Worm (Caenorhabditis elegans) whole organism, late embryonic: Measurements from ENCODE around the gene sfxn-2.

Source experiments
- C38D4.7 ChIP-seq: fragments of 200-800 bp; sonication (Bioruptor generic); optimal IDR thresholded peaks from 2 replicates; lab custom pipeline; 2018; ENCODE audit warnings: mild to moderate bottlenecking, missing genetic modification characterization, moderate library complexity, missing compliant biosample characterization
- F13H6.1 ChIP-seq: sonication (generic microtip); optimal IDR thresholded peaks from 2 replicates; lab custom pipeline; 2016; ENCODE audit warnings: missing genetic modification characterization, missing compliant biosample characterization
- K02D7.2 ChIP-seq: sonication (generic microtip); optimal IDR thresholded peaks from 2 replicates; lab custom pipeline; 2017; ENCODE audit warnings: mild to moderate bottlenecking, missing genetic modification characterization, missing compliant biosample characterization
- K09A11.1 ChIP-seq: sonication (generic microtip); optimal IDR thresholded peaks from 2 replicates; lab custom pipeline; 2017; ENCODE audit warnings: antibody characterized with exemption, mild to moderate bottlenecking, missing genetic modification characterization, missing compliant biosample characterization; ENCODE audit not compliant: insufficient read depth
- Y22D7AL.16 ChIP-seq: sonication (generic microtip); optimal IDR thresholded peaks from 2 replicates; lab custom pipeline; 2016; ENCODE audit warnings: missing genetic modification characterization, missing compliant biosample characterization
- ceh-14 ChIP-seq: sonication (generic microtip); optimal IDR thresholded peaks from 2 replicates; lab custom pipeline; 2016; ENCODE audit warnings: missing genotype, missing genetic modification characterization, missing compliant biosample characterization
- ceh-2 ChIP-seq: sonication (generic microtip); optimal IDR thresholded peaks from 2 replicates; lab custom pipeline; 2016; ENCODE audit warnings: missing genotype, missing genetic modification characterization, missing compliant biosample characterization
- ceh-22 ChIP-seq: sonication (generic microtip); optimal IDR thresholded peaks from 2 replicates; lab custom pipeline; 2017; ENCODE audit warnings: missing biosample characterization, missing genetic modification characterization
- ceh-24 ChIP-seq: sonication (generic microtip); optimal IDR thresholded peaks from 2 replicates; lab custom pipeline; 2016; ENCODE audit warnings: mild to moderate bottlenecking, missing genetic modification characterization, missing compliant biosample characterization
- ceh-30 ChIP-seq: fragments of 150-350 bp; optimal IDR thresholded peaks from 2 replicates; lab custom pipeline; 2014; ENCODE audit warnings: missing biosample characterization, missing genetic modification characterization
- ceh-31 ChIP-seq: sonication (generic microtip); optimal IDR thresholded peaks from 2 replicates; lab custom pipeline; 2016; ENCODE audit warnings: missing genetic modification characterization, missing compliant biosample characterization
- ceh-34 ChIP-seq: sonication (generic microtip); optimal IDR thresholded peaks from 2 replicates; lab custom pipeline; 2016; ENCODE audit warnings: mild to moderate bottlenecking, missing genetic modification characterization, missing compliant biosample characterization
- ceh-45 ChIP-seq: fragments of 200-800 bp; sonication (Bioruptor generic); IDR thresholded peaks from 2 replicates; pipeline ENCODE4 v1.3.6; 2022; ENCODE audit warnings: missing genetic modification reagents, missing genetic modification characterization, missing compliant biosample characterization
- ceh-48 ChIP-seq: sonication (generic microtip); optimal IDR thresholded peaks from 2 replicates; lab custom pipeline; 2016; ENCODE audit warnings: missing genetic modification characterization, inconsistent platforms, missing compliant biosample characterization
- ceh-6 ChIP-seq: fragments of 200-800 bp; sonication (Bioruptor generic); optimal IDR thresholded peaks from 2 replicates; lab custom pipeline; 2018; ENCODE audit warnings: mild to moderate bottlenecking, missing genetic modification characterization, missing compliant biosample characterization
- ceh-9 ChIP-seq: sonication (generic microtip); optimal IDR thresholded peaks from 2 replicates; lab custom pipeline; 2016; ENCODE audit warnings: mild to moderate bottlenecking, missing genetic modification characterization, inconsistent platforms, missing compliant biosample characterization
- che-1 ChIP-seq: sonication (generic microtip); optimal IDR thresholded peaks from 2 replicates; lab custom pipeline; 2016; ENCODE audit warnings: mild to moderate bottlenecking, missing genetic modification characterization, missing compliant biosample characterization
- dmd-4 ChIP-seq: sonication (generic microtip); optimal IDR thresholded peaks from 2 replicates; lab custom pipeline; 2016; ENCODE audit warnings: borderline replicate concordance, missing genetic modification characterization, missing compliant biosample characterization
- elt-2 ChIP-seq: sonication (generic microtip); optimal IDR thresholded peaks from 2 replicates; lab custom pipeline; 2016; ENCODE audit warnings: missing genetic modification reagents, missing genetic modification characterization, missing compliant biosample characterization
- elt-4 ChIP-seq: sonication (generic microtip); optimal IDR thresholded peaks from 2 replicates; lab custom pipeline; 2016; ENCODE audit warnings: missing genetic modification characterization, missing compliant biosample characterization
- eyg-1 ChIP-seq: sonication (generic microtip); optimal IDR thresholded peaks from 2 replicates; lab custom pipeline; 2016; ENCODE audit warnings: missing genotype, missing genetic modification characterization, missing compliant biosample characterization
- fax-1 ChIP-seq: sonication (generic microtip); optimal IDR thresholded peaks from 2 replicates; lab custom pipeline; 2016; ENCODE audit warnings: missing genotype, missing genetic modification characterization, missing compliant biosample characterization
- fkh-10 ChIP-seq: fragments of 150-350 bp; optimal IDR thresholded peaks from 2 replicates; lab custom pipeline; 2014; ENCODE audit warnings: missing biosample characterization, missing genetic modification reagents, missing genetic modification characterization
- gmeb-2 ChIP-seq: sonication (generic microtip); optimal IDR thresholded peaks from 2 replicates; lab custom pipeline; 2016; ENCODE audit warnings: missing genetic modification characterization, inconsistent platforms, missing compliant biosample characterization
- hlh-13 ChIP-seq: fragments of 200-800 bp; sonication (Bioruptor generic); optimal IDR thresholded peaks from 2 replicates; lab custom pipeline; 2018; ENCODE audit warnings: mild to moderate bottlenecking, missing genetic modification characterization, missing compliant biosample characterization
- hlh-30 ChIP-seq: sonication (generic microtip); optimal IDR thresholded peaks from 2 replicates; lab custom pipeline; 2017; ENCODE audit warnings: antibody characterized with exemption, missing genetic modification characterization, missing compliant biosample characterization; ENCODE audit not compliant: insufficient read depth
- hlh-6 ChIP-seq: sonication (generic microtip); optimal IDR thresholded peaks from 2 replicates; lab custom pipeline; 2016; ENCODE audit warnings: missing genotype, missing genetic modification characterization, missing compliant biosample characterization
- lin-11 ChIP-seq: fragments of 200-800 bp; sonication (Bioruptor generic); optimal IDR thresholded peaks from 2 replicates; lab custom pipeline; 2018; ENCODE audit warnings: mild to moderate bottlenecking, missing genetic modification characterization, missing compliant biosample characterization
- mec-3 ChIP-seq: sonication (generic microtip); optimal IDR thresholded peaks from 2 replicates; lab custom pipeline; 2016; ENCODE audit warnings: borderline replicate concordance, missing genetic modification characterization, missing compliant biosample characterization
- npax-4 ChIP-seq: sonication (generic microtip); optimal IDR thresholded peaks from 2 replicates; lab custom pipeline; 2016; ENCODE audit warnings: missing genetic modification characterization, missing compliant biosample characterization
- odd-2 ChIP-seq: sonication (generic microtip); optimal IDR thresholded peaks from 2 replicates; lab custom pipeline; 2017; ENCODE audit warnings: antibody characterized with exemption, mild to moderate bottlenecking, missing genetic modification characterization, missing compliant biosample characterization
- pat-9 ChIP-seq: fragments of 200-800 bp; sonication (Bioruptor generic); optimal IDR thresholded peaks from 2 replicates; lab custom pipeline; 2018; ENCODE audit warnings: mild to moderate bottlenecking, missing genetic modification characterization, moderate library complexity, missing compliant biosample characterization
- pax-1 ChIP-seq: fragments of 150-350 bp; optimal IDR thresholded peaks from 2 replicates; lab custom pipeline; 2014; ENCODE audit warnings: missing biosample characterization, missing genetic modification characterization
- pha-2 ChIP-seq: sonication (generic microtip); optimal IDR thresholded peaks from 2 replicates; lab custom pipeline; 2017; ENCODE audit warnings: mild to moderate bottlenecking, missing genetic modification characterization, missing compliant biosample characterization
- ref-2 ChIP-seq: sonication (generic microtip); optimal IDR thresholded peaks from 2 replicates; lab custom pipeline; 2016; ENCODE audit warnings: missing genetic modification characterization, missing compliant biosample characterization
- rnt-1 ChIP-seq: sonication (generic microtip); optimal IDR thresholded peaks from 2 replicates; lab custom pipeline; 2016; ENCODE audit warnings: missing genetic modification characterization, missing compliant biosample characterization
- sdc-2 ChIP-seq: sonication (generic microtip); optimal IDR thresholded peaks from 2 replicates; lab custom pipeline; 2016; ENCODE audit warnings: missing genotype, missing genetic modification characterization, missing compliant biosample characterization
- sox-2 ChIP-seq: fragments of 200-800 bp; sonication (Bioruptor generic); IDR thresholded peaks from 2 replicates; pipeline ENCODE4 v1.3.6; 2022; ENCODE audit warnings: missing genetic modification reagents, missing genetic modification characterization, missing compliant biosample characterization
- syd-9 ChIP-seq: sonication (generic microtip); optimal IDR thresholded peaks from 2 replicates; lab custom pipeline; 2016; ENCODE audit warnings: mild to moderate bottlenecking, missing genetic modification characterization, moderate library complexity, missing compliant biosample characterization
- tbx-2 ChIP-seq: sonication (generic microtip); optimal IDR thresholded peaks from 2 replicates; lab custom pipeline; 2016; ENCODE audit warnings: missing genetic modification characterization, missing compliant biosample characterization
- tbx-7 ChIP-seq: sonication (generic microtip); optimal IDR thresholded peaks from 2 replicates; lab custom pipeline; 2016; ENCODE audit warnings: missing genotype, missing genetic modification characterization, missing compliant biosample characterization
- unc-42 ChIP-seq: sonication (generic microtip); optimal IDR thresholded peaks from 2 replicates; lab custom pipeline; 2016; ENCODE audit warnings: missing genotype, missing genetic modification characterization, missing compliant biosample characterization
- unc-86 ChIP-seq: sonication (generic microtip); optimal IDR thresholded peaks from 2 replicates; lab custom pipeline; 2016; ENCODE audit warnings: missing genetic modification characterization, missing compliant biosample characterization
- zip-5 ChIP-seq: sonication (generic microtip); optimal IDR thresholded peaks from 2 replicates; lab custom pipeline; 2016; ENCODE audit warnings: missing genetic modification characterization, missing compliant biosample characterization

Gene sfxn-2

ce11 chrX:7944999-7945398 lies 13.1 kb downstream of the sfxn-2 start, which contains the start of gene tnt-3:
Gene tnt-3, minus strand, starts transcription at chrX:7945099.
- TF ChIP-seq pha-2 (tag; lab: Kevin White, UChicago) = no peak
- TF ChIP-seq hlh-30 (tag; lab: Kevin White, UChicago) = no peak
- no peak for TF ChIP-seq unc-86 (tag; lab: Kevin White, UChicago)
- no peak for TF ChIP-seq tbx-2 (tag; lab: Kevin White, UChicago)
- TF ChIP-seq, all 69 proteins: peak for 0

ce11 chrX:7942675-7943074 lies 15.4 kb downstream of the sfxn-2 start:
- TF ChIP-seq hlh-13 (GFP tag; lab: Kevin White, UChicago) (no peak), ceh-48 (no peak), ceh-45 (GFP tag; lab: Robert Waterston, UW) (no peak), sox-2 (no peak), ceh-30 (tag; lab: Kevin White, UChicago) (no peak), ref-2 (tag; lab: Kevin White, UChicago) (no peak), K09A11.1 (tag; lab: Kevin White, UChicago) (no peak), dmd-4 (tag; lab: Kevin White, UChicago) (no peak), hlh-6 (tag; lab: Kevin White, UChicago) (no peak), ceh-34 (no peak), tbx-2 (tag; lab: Kevin White, UChicago) (no peak), syd-9 (tag; lab: Kevin White, UChicago) (no peak), eyg-1 (tag; lab: Kevin White, UChicago) (no peak), tbx-7 (tag; lab: Kevin White, UChicago) (no peak), pax-1 (no peak), ceh-6 (no peak), zip-5 (no peak), ceh-24 (tag; lab: Kevin White, UChicago) (no peak), F13H6.1 (tag; lab: Kevin White, UChicago) (no peak), gmeb-2 (tag; lab: Kevin White, UChicago) (no peak)
- TF ChIP-seq, all 69 proteins: peak for 0

ce11 chrX:7932453-7932852 lies 25.6 kb downstream of the sfxn-2 start:
- no peak for TF ChIP-seq eyg-1 (tag; lab: Kevin White, UChicago)
- TF ChIP-seq che-1 (tag; lab: Kevin White, UChicago) = no peak
- no peak for TF ChIP-seq unc-42 (tag; lab: Kevin White, UChicago)
- TF ChIP-seq rnt-1 (tag; lab: Kevin White, UChicago) = no peak
- no peak for TF ChIP-seq fkh-10 (GFP tag; lab: Kevin White, UChicago)
- TF ChIP-seq zip-5 = no peak
- TF ChIP-seq lin-11 = no peak
- TF ChIP-seq pax-1 = no peak
- TF ChIP-seq elt-4 (tag; lab: Kevin White, UChicago) = no peak
- no peak for TF ChIP-seq syd-9 (tag; lab: Kevin White, UChicago)
- TF ChIP-seq sdc-2 = no peak
- TF ChIP-seq ceh-31 (tag; lab: Kevin White, UChicago) = no peak
- TF ChIP-seq odd-2 (tag; lab: Kevin White, UChicago) = no peak
- no peak for TF ChIP-seq npax-4 (tag; lab: Kevin White, UChicago)
- no peak for TF ChIP-seq ceh-9 (tag; lab: Kevin White, UChicago)

- TF ChIP-seq ceh-14 (tag; lab: Kevin White, UChicago) = no peak
- no peak for TF ChIP-seq syd-9 (tag; lab: Kevin White, UChicago)
- TF ChIP-seq odd-2 (tag; lab: Kevin White, UChicago) = no peak
- TF ChIP-seq pat-9 (tag; lab: Kevin White, UChicago) = no peak
- no peak for TF ChIP-seq pax-1
- no peak for TF ChIP-seq mec-3 (tag; lab: Kevin White, UChicago)
- no peak for TF ChIP-seq ceh-24 (tag; lab: Kevin White, UChicago)
- no peak for TF ChIP-seq elt-2
- TF ChIP-seq npax-4 (tag; lab: Kevin White, UChicago) = no peak
- no peak for TF ChIP-seq F13H6.1 (tag; lab: Kevin White, UChicago)
- no peak for TF ChIP-seq fax-1 (tag; lab: Kevin White, UChicago)
- TF ChIP-seq K09A11.1 (tag; lab: Kevin White, UChicago) = no peak
- no peak for TF ChIP-seq Y22D7AL.16 (tag; lab: Kevin White, UChicago)
- TF ChIP-seq rnt-1 (tag; lab: Kevin White, UChicago) = no peak
- TF ChIP-seq fkh-10 (GFP tag; lab: Kevin White, UChicago) = no peak
- TF ChIP-seq C38D4.7 (GFP tag; lab: Kevin White, UChicago) = no peak
- no peak for TF ChIP-seq K02D7.2
- TF ChIP-seq ceh-2 = no peak
- no peak for TF ChIP-seq ceh-22 (tag; lab: Kevin White, UChicago)
Observed at ce11 chrX:7930450-7930849, 27.7 kb downstream of the sfxn-2 start, which contains the start of gene zig-3. Gene zig-3, plus strand, starts transcription at chrX:7930750.
